Fruit fly (Drosophila melanogaster): ENCODE results near the gene Gyc32E.

The Gyc32E gene

dm6 chr2L:11113011-11113528 is 35.8 kb downstream of the Gyc32E start, which contains the start of gene Idua (continued):
- TF ChIP-seq ken (GFP tag; IDR thresholded peaks at IDR 0.05) (0 out of 3 replicates have a peak, but pooled peaks have one; percentile 36), Myb (GFP tag; optimal IDR thresholded peaks at IDR 0.05) (peak; percentile 11), CG4282 (GFP tag; optimal IDR thresholded peaks at IDR 0.05) (no peak), D19B (GFP tag; optimal IDR thresholded peaks at IDR 0.05) (peak; percentile 33), Atf-2 (GFP tag; optimal IDR thresholded peaks at IDR 0.05) (no peak), CG18011 (GFP tag; optimal IDR thresholded peaks at IDR 0.05) (peak; percentile 41), CG17328 (GFP tag; IDR thresholded peaks at IDR 0.05) (no peak), ind (GFP tag; optimal IDR thresholded peaks at IDR 0.05) (peak; percentile 61), repo (GFP tag; optimal IDR thresholded peaks at IDR 0.05) (no peak), ac (GFP tag; optimal IDR thresholded peaks at IDR 0.05) (no peak), Adf1 (GFP tag; IDR thresholded peaks at IDR 0.05) (no peak; the same call in 1 of the 2 replicates), CG2202 (tag; optimal IDR thresholded peaks at IDR 0.05) (peak; percentile 13), otp (GFP tag; IDR thresholded peaks at IDR 0.05) (0 out of 3 replicates have a peak, but pooled peaks have one; percentile 26), gsb (GFP tag; IDR thresholded peaks at IDR 0.05) (peak; percentile 40; the same call in 1 of the 2 replicates), dpn (GFP tag; optimal IDR thresholded peaks at IDR 0.05) (peak in 1 of 2 experiments; percentile 62), ftz-f1 (GFP tag; optimal IDR thresholded peaks at IDR 0.05) (no peak), Abd-B (GFP tag; optimal IDR thresholded peaks at IDR 0.05) (peak; percentile 13), CG4707 (GFP tag; optimal IDR thresholded peaks at IDR 0.05) (peak; percentile 57), CG18619 (GFP tag; optimal IDR thresholded peaks at IDR 0.05) (peak; percentile 66), CG10267 (tag; optimal IDR thresholded peaks at IDR 0.05) (peak; percentile 66), fru (optimal IDR thresholded peaks at IDR 0.05) (no peak), CG10274 (GFP tag; optimal IDR thresholded peaks at IDR 0.05) (peak; percentile 44), CG3163 (GFP tag; optimal IDR thresholded peaks at IDR 0.05) (no peak), Hand (GFP tag; optimal IDR thresholded peaks at IDR 0.05) (peak; percentile 86), sens-2 (GFP tag; IDR thresholded peaks at IDR 0.05) (no peak), ci (GFP tag; IDR thresholded peaks at IDR 0.05) (peak; percentile 61; the same call in 1 of the 3 replicates), MBD-R2 (GFP tag; IDR thresholded peaks at IDR 0.05) (0 out of 2 replicates have a peak, but pooled peaks have one; percentile 6), CG3838 (GFP tag; optimal IDR thresholded peaks at IDR 0.05) (no peak), B-H2 (GFP tag; optimal IDR thresholded peaks at IDR 0.05) (peak; percentile 57), onecut (GFP tag; IDR thresholded peaks at IDR 0.05) (peak; percentile 59), CG17612 (GFP tag; IDR thresholded peaks at IDR 0.05) (no peak), en (GFP tag; optimal IDR thresholded peaks at IDR 0.05) (no peak), CG4424 (GFP tag; optimal IDR thresholded peaks at IDR 0.05) (peak; percentile 68), CG9727 (GFP tag; optimal IDR thresholded peaks at IDR 0.05) (peak; percentile 82), PHDP (tag; optimal IDR thresholded peaks at IDR 0.05) (peak; percentile 76), dmrt99B (tag; optimal IDR thresholded peaks at IDR 0.05) (no peak), zen2 (GFP tag; IDR thresholded peaks at IDR 0.05; ENCODE audit: partially characterized antibody) (no peak), CG14965 (GFP tag; optimal IDR thresholded peaks at IDR 0.05; ENCODE audit: borderline replicate concordance) (no peak), Mes4 (GFP tag; optimal IDR thresholded peaks at IDR 0.05) (no peak), CG6175 (GFP tag; IDR thresholded peaks at IDR 0.05) (0 out of 3 replicates have a peak, but pooled peaks have one; percentile 52), disco-r (GFP tag; optimal IDR thresholded peaks at IDR 0.05) (no peak), NC2β (GFP tag; optimal IDR thresholded peaks at IDR 0.05) (no peak), CG1647 (GFP tag; optimal IDR thresholded peaks at IDR 0.05) (no peak), klu (GFP tag; IDR thresholded peaks at IDR 0.05) (peak; percentile 44; the same call in 1 of the 2 replicates), caup (GFP tag; optimal IDR thresholded peaks at IDR 0.05; ENCODE audit: severe bottlenecking) (no peak), Six4 (GFP tag; optimal IDR thresholded peaks at IDR 0.05) (peak; percentile 57), pros (GFP tag; optimal IDR thresholded peaks at IDR 0.05) (peak; percentile 6), Atf3 (GFP tag; optimal IDR thresholded peaks at IDR 0.05) (peak; percentile 36), Stat92E (GFP tag; optimal IDR thresholded peaks at IDR 0.05) (peak in 1 of 3 experiments; percentile 9), CG7372 (GFP tag; IDR thresholded peaks at IDR 0.05) (peak; percentile 24; the same call in 1 of the 2 replicates), ems (GFP tag; optimal IDR thresholded peaks at IDR 0.05) (no peak)

All from whole organism, embryonic.